Worm (Caenorhabditis elegans) whole organism, L1 larva: Measurements from ENCODE around the gene lir-1.
A peak's percentile ranks its signal among the peaks of the same experiment; 100 is the strongest.

Experiments used
- alr-1 ChIP-seq: fragments of 200-800 bp; sonication (Bioruptor generic); optimal IDR thresholded peaks from 2 replicates; lab custom pipeline; 2018; ENCODE audit warnings: borderline replicate concordance, mild to moderate bottlenecking, missing genetic modification characterization, missing compliant biosample characterization
- aly-2 ChIP-seq: fragments of 150-350 bp; optimal IDR thresholded peaks from 2 replicates; lab custom pipeline; 2014; ENCODE audit warnings: missing biosample characterization, missing genetic modification characterization
- blmp-1 ChIP-seq: fragments of 150-350 bp; optimal IDR thresholded peaks from 2 replicates; lab custom pipeline; 2014; ENCODE audit warnings: missing biosample characterization, missing genetic modification characterization
- ceh-8 ChIP-seq: fragments of 200-800 bp; sonication (Bioruptor generic); optimal IDR thresholded peaks from 2 replicates; lab custom pipeline; 2018; ENCODE audit warnings: mild to moderate bottlenecking, missing genetic modification characterization, moderate library complexity, missing compliant biosample characterization
- ceh-88 ChIP-seq: fragments of 200-800 bp; sonication (Bioruptor generic); IDR thresholded peaks from 2 replicates; pipeline ENCODE4 v1.3.6; 2022; ENCODE audit warnings: missing genetic modification characterization, missing compliant biosample characterization
- ceh-90 ChIP-seq: sonication (generic microtip); optimal IDR thresholded peaks from 2 replicates; lab custom pipeline; 2016; ENCODE audit warnings: missing genetic modification characterization, missing compliant biosample characterization
- dpl-1 ChIP-seq, 3 experiments: fragments of 150-350 bp in 2 of 3; sonication (generic microtip) in 1 of 3; optimal IDR thresholded peaks; 2 replicates each; lab custom pipeline; 2014 to 2017; ENCODE audit warnings: missing biosample characterization in 3 of 3, missing genetic modification characterization in 3 of 3, missing genetic modification reagents in 3 of 3
- dsc-1 ChIP-seq: sonication (generic microtip); optimal IDR thresholded peaks from 2 replicates; lab custom pipeline; 2016; ENCODE audit warnings: mild to moderate bottlenecking, missing genetic modification characterization, missing compliant biosample characterization
- efl-1 ChIP-seq, 4 experiments: fragments of 150-350 bp; optimal IDR thresholded peaks in 3 of 4; peaks in 1 of 4; 1 replicate in 1 of 4; 2 replicates in 3 of 4; lab custom pipeline; 2014; ENCODE audit warnings: missing biosample characterization in 2 of 4, missing genetic modification characterization in 2 of 4, missing genetic modification reagents in 2 of 4
- egl-13 ChIP-seq: sonication (generic microtip); optimal IDR thresholded peaks from 2 replicates; lab custom pipeline; 2016; ENCODE audit warnings: missing genotype, missing genetic modification reagents, missing genetic modification characterization, missing compliant biosample characterization
- egl-27 ChIP-seq, 2 experiments: fragments of 150-350 bp in 1 of 2; sonication (generic microtip); optimal IDR thresholded peaks; 3 replicates each; lab custom pipeline; 2017 to 2018; ENCODE audit warnings: missing biosample characterization in 2 of 2, missing genetic modification characterization in 2 of 2, missing genetic modification reagents in 2 of 2
- elt-2 ChIP-seq: sonication (generic microtip); optimal IDR thresholded peaks from 2 replicates; lab custom pipeline; 2016; ENCODE audit warnings: missing genetic modification characterization, mild to moderate bottlenecking, inconsistent platforms, missing compliant biosample characterization, missing genetic modification reagents
- elt-3 ChIP-seq, 6 experiments: fragments of 150-350 bp in 1 of 6; sonication (generic microtip); optimal IDR thresholded peaks; 2 replicates each; lab custom pipeline; 2017 to 2018; ENCODE audit warnings: missing biosample characterization in 6 of 6, missing genetic modification characterization in 6 of 6, inconsistent platforms in 1 of 6
- ets-5 ChIP-seq: fragments of 200-800 bp; sonication (Bioruptor generic); IDR thresholded peaks from 2 replicates; pipeline ENCODE4 v1.3.6; 2022; ENCODE audit warnings: missing genetic modification characterization, missing compliant biosample characterization
- fkh-10 ChIP-seq: sonication (generic microtip); optimal IDR thresholded peaks from 2 replicates; lab custom pipeline; 2017; ENCODE audit warnings: missing biosample characterization, missing genetic modification reagents, missing genetic modification characterization
- fkh-8 ChIP-seq: sonication (generic microtip); optimal IDR thresholded peaks from 2 replicates; lab custom pipeline; 2016; ENCODE audit warnings: mild to moderate bottlenecking, missing genetic modification characterization, missing compliant biosample characterization
- fos-1 ChIP-seq: fragments of 150-350 bp; optimal IDR thresholded peaks from 2 replicates; lab custom pipeline; 2014; ENCODE audit warnings: missing biosample characterization, missing genetic modification characterization
- grh-1 ChIP-seq: fragments of 200-800 bp; sonication (Bioruptor generic); IDR thresholded peaks from 2 replicates; pipeline ENCODE4 v1.3.6; 2022; ENCODE audit warnings: missing genetic modification reagents, missing genetic modification characterization, missing compliant biosample characterization
- hlh-17 ChIP-seq: fragments of 200-800 bp; sonication (Bioruptor generic); optimal IDR thresholded peaks from 2 replicates; lab custom pipeline; 2018; ENCODE audit warnings: missing genetic modification characterization, mild to moderate bottlenecking, missing compliant biosample characterization, moderate library complexity, borderline replicate concordance
- hlh-4 ChIP-seq: sonication (generic microtip); optimal IDR thresholded peaks from 2 replicates; lab custom pipeline; 2016; ENCODE audit warnings: mild to moderate bottlenecking, missing genetic modification characterization, missing compliant biosample characterization
- isw-1 ChIP-seq: fragments of 200-800 bp; sonication (Bioruptor generic); IDR thresholded peaks from 2 replicates; pipeline ENCODE4 v1.3.6; 2022; ENCODE audit warnings: missing genetic modification characterization, missing compliant biosample characterization
- lin-13 ChIP-seq: fragments of 150-350 bp; optimal IDR thresholded peaks from 2 replicates; lab custom pipeline; 2014; ENCODE audit warnings: missing biosample characterization, missing genetic modification reagents, missing genetic modification characterization
- lin-14 ChIP-seq: fragments of 200-800 bp; sonication (Bioruptor generic); optimal IDR thresholded peaks from 2 replicates; lab custom pipeline; 2018; ENCODE audit warnings: mild to moderate bottlenecking, missing genetic modification characterization, moderate library complexity, missing compliant biosample characterization
- lin-15B ChIP-seq: fragments of 150-350 bp; sonication (generic microtip); optimal IDR thresholded peaks from 3 replicates; lab custom pipeline; 2014; ENCODE audit warnings: missing biosample characterization, missing genetic modification characterization
- lin-35 ChIP-seq, 2 experiments: fragments of 150-350 bp; optimal IDR thresholded peaks; 2 replicates each; lab custom pipeline; 2014; ENCODE audit warnings: missing biosample characterization in 2 of 2, missing genetic modification characterization in 2 of 2, missing genetic modification reagents in 2 of 2
- lin-39 ChIP-seq: fragments of 150-350 bp; optimal IDR thresholded peaks from 2 replicates; lab custom pipeline; 2014; ENCODE audit warnings: missing biosample characterization, missing genetic modification reagents, missing genetic modification characterization
- lsy-2 ChIP-seq, 2 experiments: fragments of 150-350 bp; optimal IDR thresholded peaks; 2 replicates each; lab custom pipeline; 2014; ENCODE audit warnings: missing biosample characterization in 2 of 2, missing genetic modification characterization in 2 of 2
- mdl-1 ChIP-seq, 2 experiments: fragments of 150-350 bp; optimal IDR thresholded peaks; 2 replicates each; lab custom pipeline; 2014 to 2017; ENCODE audit warnings: missing biosample characterization in 2 of 2, missing genetic modification characterization in 2 of 2, inconsistent platforms in 1 of 2
- mep-1 ChIP-seq: fragments of 150-350 bp; optimal IDR thresholded peaks from 2 replicates; lab custom pipeline; 2014; ENCODE audit warnings: missing biosample characterization, missing genetic modification characterization
- nhr-11 ChIP-seq: fragments of 150-350 bp; optimal IDR thresholded peaks from 2 replicates; lab custom pipeline; 2014; ENCODE audit warnings: missing biosample characterization, missing genetic modification characterization
- nhr-19 ChIP-seq: fragments of 200-800 bp; sonication (Bioruptor generic); conservative IDR thresholded peaks from 2 replicates; pipeline ENCODE4 v1.3.6; 2022; ENCODE audit warnings: missing genetic modification characterization, missing compliant biosample characterization
- nhr-20 ChIP-seq: sonication (generic microtip); optimal IDR thresholded peaks from 2 replicates; lab custom pipeline; 2016; ENCODE audit warnings: mild to moderate bottlenecking, missing genetic modification characterization, missing compliant biosample characterization
- nhr-237 ChIP-seq: fragments of 150-350 bp; optimal IDR thresholded peaks from 2 replicates; lab custom pipeline; 2014; ENCODE audit warnings: missing biosample characterization, missing genetic modification characterization
- nhr-71 ChIP-seq: sonication (generic microtip); optimal IDR thresholded peaks from 2 replicates; lab custom pipeline; 2016; ENCODE audit warnings: mild to moderate bottlenecking, missing genetic modification characterization, moderate library complexity, missing compliant biosample characterization
- nhr-85 ChIP-seq: sonication (generic microtip); peaks from one replicate; lab custom pipeline; 2016; ENCODE audit warnings: missing genetic modification characterization, inconsistent platforms, missing compliant biosample characterization
- pag-3 ChIP-seq: sonication (generic microtip); optimal IDR thresholded peaks from 2 replicates; lab custom pipeline; 2017; ENCODE audit warnings: missing genetic modification characterization, mild to moderate bottlenecking, missing compliant biosample characterization, antibody characterized with exemption, borderline replicate concordance; ENCODE audit not compliant: insufficient read depth
- rnt-1 ChIP-seq: sonication (generic microtip); optimal IDR thresholded peaks from 2 replicates; lab custom pipeline; 2016; ENCODE audit warnings: mild to moderate bottlenecking, missing genetic modification characterization, moderate library complexity, missing compliant biosample characterization
- snpc-4 ChIP-seq: fragments of 150-350 bp; optimal IDR thresholded peaks from 2 replicates; lab custom pipeline; 2014; ENCODE audit warnings: missing biosample characterization, missing genetic modification characterization
- snu-23 ChIP-seq: sonication (generic microtip); optimal IDR thresholded peaks from 2 replicates; lab custom pipeline; 2016; ENCODE audit warnings: missing genetic modification characterization, missing compliant biosample characterization
- sup-37 ChIP-seq: fragments of 200-800 bp; sonication (Bioruptor generic); optimal IDR thresholded peaks from 2 replicates; lab custom pipeline; 2018; ENCODE audit warnings: mild to moderate bottlenecking, missing genetic modification characterization, missing compliant biosample characterization
- swsn-7 ChIP-seq: sonication (generic microtip); optimal IDR thresholded peaks from 2 replicates; lab custom pipeline; 2016; ENCODE audit warnings: missing genetic modification characterization, missing compliant biosample characterization
- tbx-2 ChIP-seq: sonication (generic microtip); optimal IDR thresholded peaks from 2 replicates; lab custom pipeline; 2016; ENCODE audit warnings: missing genetic modification characterization, missing compliant biosample characterization
- unc-130 ChIP-seq: fragments of 150-350 bp; optimal IDR thresholded peaks from 2 replicates; lab custom pipeline; 2017; ENCODE audit warnings: missing biosample characterization, missing genetic modification characterization, inconsistent platforms
- unc-30 ChIP-seq: sonication (generic microtip); optimal IDR thresholded peaks from 2 replicates; lab custom pipeline; 2017; ENCODE audit warnings: missing biosample characterization, missing genetic modification characterization
- unc-62 ChIP-seq: fragments of 150-350 bp; optimal IDR thresholded peaks from 2 replicates; lab custom pipeline; 2014; ENCODE audit warnings: missing biosample characterization, missing genetic modification reagents, missing genetic modification characterization
- xbp-1 ChIP-seq: sonication (generic microtip); optimal IDR thresholded peaks from 2 replicates; lab custom pipeline; 2016; ENCODE audit warnings: missing genetic modification characterization, missing compliant biosample characterization
- zag-1 ChIP-seq: fragments of 150-350 bp; optimal IDR thresholded peaks from 2 replicates; lab custom pipeline; 2014; ENCODE audit warnings: missing biosample characterization, missing genetic modification characterization
- ztf-4 ChIP-seq: fragments of 150-350 bp; optimal IDR thresholded peaks from 2 replicates; lab custom pipeline; 2014; ENCODE audit warnings: missing biosample characterization, missing genetic modification characterization

lir-1 gene

DNA sequence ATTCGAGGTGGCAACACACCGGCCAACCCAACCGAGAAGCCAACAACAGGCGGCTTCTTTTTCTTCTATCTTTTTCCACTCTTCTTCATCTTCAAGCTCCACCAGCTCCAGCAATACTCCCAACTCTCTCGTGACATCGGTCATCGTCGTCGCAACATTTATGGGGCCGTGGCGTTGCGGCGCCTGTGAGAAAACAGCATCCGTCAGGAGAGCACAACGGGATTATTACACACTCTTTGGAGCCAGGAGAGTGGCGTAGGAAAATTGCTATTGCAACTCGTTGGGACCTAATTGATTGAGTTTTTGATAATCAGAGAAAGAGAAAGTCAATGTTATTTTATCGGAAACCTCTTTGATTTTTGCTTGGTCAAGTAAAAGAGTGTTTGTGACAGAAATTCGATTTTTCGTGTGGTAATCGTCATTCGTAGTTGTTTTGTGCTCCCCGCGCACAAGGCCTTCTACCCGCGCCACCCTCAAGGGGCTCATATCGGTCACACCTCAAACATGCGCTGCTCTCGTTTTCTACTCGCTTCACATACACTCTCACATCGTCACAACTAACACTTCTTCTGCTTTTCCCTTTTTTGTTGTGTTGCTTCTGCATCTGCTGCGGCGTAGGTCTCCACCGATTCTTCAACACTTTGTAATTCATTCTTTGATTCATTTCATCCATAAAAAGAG is 31.5 kb upstream of the lir-1 start:
- peak in 1 of 2 experiments; percentile 18 for TF ChIP-seq efl-1 (optimal IDR thresholded peaks at IDR 0.05; lab: Kevin White, UChicago)
- TF ChIP-seq efl-1 (GFP tag; optimal IDR thresholded peaks at IDR 0.05 in 1 of 2; lab: Kevin White, UChicago): peak in 1 of 2 experiments; percentile 84
- TF ChIP-seq nhr-71 (tag; lab: Kevin White, UChicago): peak; percentile 78
- peak; percentile 38 for TF ChIP-seq dsc-1 (tag; lab: Kevin White, UChicago)
- TF ChIP-seq lin-14 (GFP tag; lab: Kevin White, UChicago): peak; percentile 76
- peak; percentile 18 for TF ChIP-seq mep-1 (tag; lab: Kevin White, UChicago)
- no peak for TF ChIP-seq lin-13 (GFP tag; lab: Kevin White, UChicago)
- TF ChIP-seq nhr-237 (tag; lab: Kevin White, UChicago): no peak
- TF ChIP-seq elt-2 (tag; lab: Kevin White, UChicago): no peak
- TF ChIP-seq ceh-88 (GFP tag; lab: Robert Waterston, UW): no peak
- TF ChIP-seq fkh-10 (GFP tag; lab: Kevin White, UChicago): no peak
- peak; percentile 34 for TF ChIP-seq snu-23 (GFP tag; lab: Kevin White, UChicago)
- TF ChIP-seq ceh-90: no peak
- TF ChIP-seq nhr-85 (tag; lab: Kevin White, UChicago): no peak
- peak; percentile 37 for TF ChIP-seq nhr-20 (tag; lab: Kevin White, UChicago)
- TF ChIP-seq fkh-8 (tag; lab: Kevin White, UChicago): peak; percentile 39
- no peak for TF ChIP-seq alr-1 (tag; lab: Kevin White, UChicago)
- no peak for TF ChIP-seq unc-62 (GFP tag; lab: Kevin White, UChicago)
- no peak for TF ChIP-seq grh-1 (GFP tag; lab: Robert Waterston, UW)
- peak; percentile 13 for TF ChIP-seq nhr-11 (tag; lab: Kevin White, UChicago)
- TF ChIP-seq hlh-17 (GFP tag; lab: Kevin White, UChicago): no peak
- no peak for TF ChIP-seq unc-130
- TF ChIP-seq lsy-2 (tag; optimal IDR thresholded peaks at IDR 0.05; lab: Kevin White, UChicago): peak; percentile 24 to 51
- no peak for TF ChIP-seq elt-3 (tag; optimal IDR thresholded peaks at IDR 0.05; lab: Kevin White, UChicago)
- no peak for TF ChIP-seq ets-5 (GFP tag; lab: Robert Waterston, UW)
- no peak for TF ChIP-seq hlh-4
- TF ChIP-seq lin-15B: no peak
- TF ChIP-seq sup-37 (GFP tag; lab: Kevin White, UChicago): no peak
- TF ChIP-seq blmp-1: no peak
- peak; percentile 79 for TF ChIP-seq rnt-1
- TF ChIP-seq swsn-7: peak; percentile 35
- TF ChIP-seq fos-1: no peak
- no peak for TF ChIP-seq dpl-1 (GFP tag; optimal IDR thresholded peaks at IDR 0.05; lab: Kevin White, UChicago)
- TF ChIP-seq zag-1 (tag; lab: Kevin White, UChicago): no peak
- no peak for TF ChIP-seq pag-3 (tag; lab: Kevin White, UChicago)
- no peak for TF ChIP-seq egl-27 (tag; optimal IDR thresholded peaks at IDR 0.05; lab: Kevin White, UChicago)

DNA sequence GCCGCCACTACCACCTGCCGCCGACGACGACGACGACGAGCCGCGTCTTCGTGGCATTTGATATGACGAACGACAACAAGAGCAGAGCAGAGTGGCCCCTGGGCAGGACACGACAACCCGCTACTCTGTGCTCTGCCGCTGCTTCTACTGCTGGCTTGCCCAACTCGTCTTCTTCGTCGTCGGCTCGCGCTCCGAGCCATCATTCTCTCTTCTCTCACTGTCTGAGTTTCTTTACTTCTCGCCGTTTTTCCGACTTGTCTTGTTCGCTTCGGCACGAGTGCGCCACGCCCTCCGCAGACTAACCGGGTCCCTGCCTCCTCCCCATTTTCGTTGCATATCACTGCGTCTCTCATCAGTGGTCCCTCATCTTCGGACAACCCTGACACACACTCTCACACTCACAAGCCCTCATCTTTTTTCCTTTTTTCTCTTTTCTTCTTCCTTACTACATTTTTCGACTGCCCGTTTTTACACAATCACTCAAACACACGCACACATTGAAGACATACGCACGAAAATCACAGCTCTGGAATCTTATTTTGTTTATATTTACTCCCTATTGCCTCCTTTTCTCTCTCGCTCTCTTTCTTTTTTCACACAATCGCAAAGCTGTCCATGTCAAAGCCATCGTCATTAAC is 29.7 kb upstream of the lir-1 start:
- TF ChIP-seq swsn-7 (peak; percentile 77), fkh-8 (tag; lab: Kevin White, UChicago) (peak; percentile 57), ceh-8 (GFP tag; lab: Kevin White, UChicago) (peak; percentile 16), snpc-4 (tag; lab: Kevin White, UChicago) (no peak), ztf-4 (peak; percentile 41), ets-5 (GFP tag; lab: Robert Waterston, UW) (no peak), lin-39 (tag; lab: Kevin White, UChicago) (peak; percentile 35), tbx-2 (tag; lab: Kevin White, UChicago) (peak; percentile 74), xbp-1 (peak; percentile 61), unc-30 (tag; lab: Kevin White, UChicago) (no peak), egl-13 (peak; percentile 78), nhr-19 (GFP tag; lab: Robert Waterston, UW) (peak; percentile 70), aly-2 (tag; lab: Kevin White, UChicago) (no peak), mdl-1 (tag; optimal IDR thresholded peaks at IDR 0.05; lab: Kevin White, UChicago) (peak in 1 of 2 experiments; percentile 56), nhr-20 (tag; lab: Kevin White, UChicago) (peak; percentile 67), lin-35 (GFP tag; optimal IDR thresholded peaks at IDR 0.05; lab: Kevin White, UChicago) (peak in 1 of 2 experiments; percentile 47), fos-1 (no peak), isw-1 (GFP tag; lab: Robert Waterston, UW) (peak; percentile 57), nhr-71 (tag; lab: Kevin White, UChicago) (peak; percentile 92), ceh-88 (GFP tag; lab: Robert Waterston, UW) (no peak; the same call in 1 of the 2 replicates), hlh-17 (GFP tag; lab: Kevin White, UChicago) (no peak), nhr-85 (tag; lab: Kevin White, UChicago) (no peak)
